Worm (Caenorhabditis elegans) whole organism, L3 larva: ENCODE data around the gene F23B12.1.

Experiments used
- ZK546.5 ChIP-seq: sonication (generic microtip); optimal IDR thresholded peaks from 2 replicates; lab custom pipeline; 2017; ENCODE audit warnings: missing biosample characterization, missing genetic modification characterization
- aly-2 ChIP-seq: fragments of 150-350 bp; optimal IDR thresholded peaks from 2 replicates; lab custom pipeline; 2014; ENCODE audit warnings: missing biosample characterization, missing genetic modification characterization
- ama-1 ChIP-seq: fragments of 150-350 bp; optimal IDR thresholded peaks from 2 replicates; lab custom pipeline; 2018
- ceh-16 ChIP-seq: sonication (generic microtip); optimal IDR thresholded peaks from 2 replicates; lab custom pipeline; 2017; ENCODE audit warnings: missing biosample characterization, missing genetic modification characterization
- ceh-28 ChIP-seq: fragments of 150-350 bp; optimal IDR thresholded peaks from 2 replicates; lab custom pipeline; 2014; ENCODE audit warnings: missing biosample characterization, missing genetic modification reagents, missing genetic modification characterization
- ceh-82 ChIP-seq: fragments of 150-350 bp; optimal IDR thresholded peaks from 2 replicates; lab custom pipeline; 2014; ENCODE audit warnings: missing biosample characterization, missing genetic modification characterization
- egl-27 ChIP-seq: sonication (generic microtip); optimal IDR thresholded peaks from 4 replicates; lab custom pipeline; 2017; ENCODE audit warnings: missing biosample characterization, missing genetic modification reagents, missing genetic modification characterization
- egl-5 ChIP-seq: fragments of 150-350 bp; optimal IDR thresholded peaks from 2 replicates; lab custom pipeline; 2017; ENCODE audit warnings: missing biosample characterization, missing genetic modification reagents, missing genetic modification characterization, inconsistent platforms
- elt-2 ChIP-seq: sonication (generic microtip); optimal IDR thresholded peaks from 2 replicates; lab custom pipeline; 2016; ENCODE audit warnings: missing genetic modification reagents, mild to moderate bottlenecking, missing genetic modification characterization, missing compliant biosample characterization
- eor-1 ChIP-seq, 2 experiments: fragments of 150-350 bp; optimal IDR thresholded peaks; 2 replicates each; lab custom pipeline; 2014 to 2018; ENCODE audit warnings: missing biosample characterization in 2 of 2, missing genetic modification characterization in 2 of 2
- fkh-2 ChIP-seq: fragments of 150-350 bp; optimal IDR thresholded peaks from 2 replicates; lab custom pipeline; 2014; ENCODE audit warnings: missing biosample characterization, missing genetic modification reagents, missing genetic modification characterization
- fos-1 ChIP-seq: fragments of 150-350 bp; optimal IDR thresholded peaks from 2 replicates; lab custom pipeline; 2014; ENCODE audit warnings: missing biosample characterization, missing genetic modification characterization
- hmg-11 ChIP-seq: sonication (generic microtip); optimal IDR thresholded peaks from 2 replicates; lab custom pipeline; 2016; ENCODE audit warnings: missing genetic modification characterization, missing compliant biosample characterization
- jun-1 ChIP-seq: fragments of 150-350 bp; optimal IDR thresholded peaks from 2 replicates; lab custom pipeline; 2014; ENCODE audit warnings: missing biosample characterization, missing genetic modification reagents, missing genetic modification characterization
- lin-15B ChIP-seq: fragments of 150-350 bp; optimal IDR thresholded peaks from 2 replicates; lab custom pipeline; 2014; ENCODE audit warnings: missing biosample characterization, missing genetic modification characterization
- lsy-12 ChIP-seq: sonication (generic microtip); optimal IDR thresholded peaks from 2 replicates; lab custom pipeline; 2016; ENCODE audit warnings: mild to moderate bottlenecking, missing genetic modification characterization, missing compliant biosample characterization
- mdl-1 ChIP-seq: fragments of 150-350 bp; optimal IDR thresholded peaks from 2 replicates; lab custom pipeline; 2014; ENCODE audit warnings: missing biosample characterization, missing genetic modification characterization
- mml-1 ChIP-seq: fragments of 150-350 bp; sonication (generic microtip); optimal IDR thresholded peaks from 3 replicates; lab custom pipeline; 2014; ENCODE audit warnings: missing biosample characterization, missing genetic modification characterization
- nfya-1 ChIP-seq: sonication (generic microtip); optimal IDR thresholded peaks from 2 replicates; lab custom pipeline; 2017; ENCODE audit warnings: missing genetic modification characterization, mild to moderate bottlenecking, missing compliant biosample characterization, antibody characterized with exemption, moderate library complexity; ENCODE audit not compliant: insufficient read depth
- nhr-11 ChIP-seq: fragments of 150-350 bp; optimal IDR thresholded peaks from 2 replicates; lab custom pipeline; 2014; ENCODE audit warnings: missing biosample characterization, missing genetic modification characterization
- nhr-12 ChIP-seq: fragments of 150-350 bp; optimal IDR thresholded peaks from 2 replicates; lab custom pipeline; 2014; ENCODE audit warnings: missing biosample characterization, missing genetic modification characterization
- nhr-23 ChIP-seq: fragments of 150-350 bp; optimal IDR thresholded peaks from 2 replicates; lab custom pipeline; 2014; ENCODE audit warnings: missing biosample characterization, missing genetic modification reagents, missing genetic modification characterization
- nhr-237 ChIP-seq: fragments of 150-350 bp; optimal IDR thresholded peaks from 2 replicates; lab custom pipeline; 2014; ENCODE audit warnings: missing biosample characterization, missing genetic modification characterization
- nhr-25 ChIP-seq: sonication (generic microtip); optimal IDR thresholded peaks from 2 replicates; lab custom pipeline; 2017; ENCODE audit warnings: missing biosample characterization, missing genetic modification characterization
- nhr-28 ChIP-seq: fragments of 150-350 bp; optimal IDR thresholded peaks from 2 replicates; lab custom pipeline; 2014; ENCODE audit warnings: missing biosample characterization, missing genetic modification characterization
- nhr-43 ChIP-seq: sonication (generic microtip); optimal IDR thresholded peaks from 2 replicates; lab custom pipeline; 2016; ENCODE audit warnings: mild to moderate bottlenecking, missing genetic modification characterization, missing compliant biosample characterization; ENCODE audit not compliant: poor library complexity, severe bottlenecking
- nhr-67 ChIP-seq: fragments of 150-350 bp; optimal IDR thresholded peaks from 2 replicates; lab custom pipeline; 2014; ENCODE audit warnings: missing biosample characterization, missing genetic modification characterization
- nhr-76 ChIP-seq: fragments of 150-350 bp; sonication (generic microtip); optimal IDR thresholded peaks from 5 replicates; lab custom pipeline; 2014; ENCODE audit warnings: missing biosample characterization, missing genetic modification characterization
- nhr-77 ChIP-seq: fragments of 150-350 bp; optimal IDR thresholded peaks from 2 replicates; lab custom pipeline; 2014; ENCODE audit warnings: missing biosample characterization, missing genetic modification characterization
- pha-4 ChIP-seq: fragments of 150-350 bp; optimal IDR thresholded peaks from 2 replicates; lab custom pipeline; 2014; ENCODE audit warnings: missing biosample characterization, missing genetic modification reagents, missing genetic modification characterization
- pqm-1 ChIP-seq: fragments of 150-350 bp; optimal IDR thresholded peaks from 2 replicates; lab custom pipeline; 2017; ENCODE audit warnings: missing biosample characterization, missing genetic modification characterization, inconsistent platforms
- sea-2 ChIP-seq: fragments of 150-350 bp; sonication (generic microtip); optimal IDR thresholded peaks from 4 replicates; lab custom pipeline; 2014; ENCODE audit warnings: missing biosample characterization, missing genetic modification reagents, missing genetic modification characterization
- skn-1 ChIP-seq: fragments of 150-350 bp; optimal IDR thresholded peaks from 2 replicates; lab custom pipeline; 2014; ENCODE audit warnings: missing biosample characterization, missing genetic modification characterization
- snpc-4 ChIP-seq: fragments of 150-350 bp; optimal IDR thresholded peaks from 2 replicates; lab custom pipeline; 2014; ENCODE audit warnings: missing biosample characterization, missing genetic modification characterization
- tbx-2 ChIP-seq: sonication (generic microtip); optimal IDR thresholded peaks from 2 replicates; lab custom pipeline; 2016; ENCODE audit warnings: mild to moderate bottlenecking, missing genetic modification characterization, missing compliant biosample characterization

F23B12.1 gene

DNA sequence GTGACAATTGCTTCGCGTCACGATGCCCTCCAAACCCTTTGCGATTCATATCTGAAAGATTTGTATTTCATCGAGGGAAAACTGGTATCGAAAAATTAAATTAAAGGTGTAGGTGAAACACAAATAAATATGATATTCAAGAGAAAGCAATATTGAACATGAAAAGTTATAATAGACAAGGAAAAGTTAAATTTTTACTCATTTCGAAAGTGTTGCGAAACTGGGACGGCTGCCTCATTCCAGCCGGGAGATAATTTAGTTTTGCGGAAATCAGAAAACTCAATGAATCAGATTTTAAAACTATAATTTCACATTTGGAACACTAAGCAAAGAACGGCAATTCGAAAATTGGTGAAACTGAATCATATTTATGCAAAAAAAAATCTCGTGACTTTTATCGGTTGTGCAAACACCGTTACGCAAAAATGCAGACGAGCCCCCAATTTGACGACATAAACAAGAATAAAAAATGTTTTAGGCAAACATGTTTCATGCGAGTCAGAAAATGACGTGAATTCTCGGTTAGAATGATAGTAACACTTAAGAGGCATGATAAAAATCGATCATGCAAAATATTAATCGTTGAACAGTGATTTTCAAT lies 13.9 kb upstream of the F23B12.1 start, which contains the start of the genes nxf-1 and C15H11.11:
Gene nxf-1, minus strand, starts transcription at position 51 of the 601 bp plus-strand sequence.
Gene C15H11.11, plus strand, starts transcription at position 536 of the 601 bp plus-strand sequence.
- peak; percentile 68 for TF ChIP-seq pqm-1 (tag; lab: Kevin White, UChicago)
- TF ChIP-seq hmg-11 = peak; percentile 73
- TF ChIP-seq ama-1 (lab: Kevin White, UChicago) = peak; percentile 61
- peak; percentile 88 for TF ChIP-seq pha-4
- no peak for TF ChIP-seq fkh-2 (tag; lab: Kevin White, UChicago)
- no peak for TF ChIP-seq tbx-2
- TF ChIP-seq nhr-23 (tag; lab: Kevin White, UChicago) = peak; percentile 51
- TF ChIP-seq nhr-76 = no peak
- TF ChIP-seq jun-1 = peak; percentile 79
- TF ChIP-seq lin-15B (tag; lab: Kevin White, UChicago) = peak; percentile 56
- TF ChIP-seq egl-5 (tag; lab: Kevin White, UChicago) = peak; percentile 79
- no peak for TF ChIP-seq nhr-28
- no peak for TF ChIP-seq fos-1 (tag; lab: Kevin White, UChicago)
- TF ChIP-seq nhr-12 (tag; lab: Kevin White, UChicago) = no peak
- no peak for TF ChIP-seq sea-2
- TF ChIP-seq ceh-82 (tag; lab: Kevin White, UChicago) = no peak
- TF ChIP-seq nhr-43 (tag; lab: Kevin White, UChicago) = peak; percentile 40
- no peak for TF ChIP-seq nhr-77
- TF ChIP-seq lsy-12 (tag; lab: Kevin White, UChicago) = no peak
- peak; percentile 77 for TF ChIP-seq snpc-4
- no peak for TF ChIP-seq ceh-16 (tag; lab: Kevin White, UChicago)
- no peak for TF ChIP-seq nhr-67 (tag; lab: Kevin White, UChicago)
- TF ChIP-seq ceh-28 = peak; percentile 58
- no peak for TF ChIP-seq egl-27
- peak; percentile 77 for TF ChIP-seq elt-2
- TF ChIP-seq skn-1 (tag; lab: Kevin White, UChicago) = peak; percentile 28
- TF ChIP-seq eor-1 (tag; optimal IDR thresholded peaks at IDR 0.05; lab: Kevin White, UChicago) = no peak
- peak; percentile 60 for TF ChIP-seq nfya-1 (tag; lab: Kevin White, UChicago)
- peak; percentile 44 for TF ChIP-seq nhr-25 (tag; lab: Kevin White, UChicago)

ce11 chrV:14417735-14418134 lies 11.2 kb upstream of the F23B12.1 start, which contains the start of the genes nxf-2 and set-31:
TSS of gene nxf-2 (minus strand) at chrV:14417835.
TSS of gene set-31 (plus strand) at chrV:14417903.
- TF ChIP-seq ama-1 (lab: Kevin White, UChicago) = no peak
- TF ChIP-seq nhr-23 (tag; lab: Kevin White, UChicago) = no peak
- no peak for TF ChIP-seq mml-1
- TF ChIP-seq mdl-1 (tag; lab: Kevin White, UChicago) = no peak
- TF ChIP-seq egl-5 (tag; lab: Kevin White, UChicago) = no peak

DNA sequence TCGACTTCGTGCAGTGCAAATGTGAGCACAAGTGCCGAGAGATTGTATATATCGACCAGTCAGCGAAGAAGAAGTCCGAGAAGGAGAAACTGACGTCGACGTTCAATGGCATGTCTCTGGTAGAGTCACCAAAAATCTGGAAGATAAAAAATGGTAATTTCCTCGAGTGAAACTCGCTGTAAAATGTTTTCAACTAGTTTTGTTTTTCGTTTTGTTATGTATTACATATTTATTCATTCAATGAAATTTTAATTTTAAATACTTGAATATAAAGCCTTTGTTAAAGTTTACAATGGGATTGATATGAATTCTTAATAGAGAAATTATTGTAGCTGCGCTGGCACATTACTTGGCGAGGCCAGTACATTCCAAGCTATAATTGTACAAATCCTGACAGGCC lies 9.1 kb upstream of the F23B12.1 start:
- TF ChIP-seq nhr-237 (tag; lab: Kevin White, UChicago) (no peak), nhr-67 (tag; lab: Kevin White, UChicago) (no peak), pha-4 (no peak), snpc-4 (no peak), ZK546.5 (tag; lab: Kevin White, UChicago) (no peak), nhr-11 (tag; lab: Kevin White, UChicago) (no peak)

DNA sequence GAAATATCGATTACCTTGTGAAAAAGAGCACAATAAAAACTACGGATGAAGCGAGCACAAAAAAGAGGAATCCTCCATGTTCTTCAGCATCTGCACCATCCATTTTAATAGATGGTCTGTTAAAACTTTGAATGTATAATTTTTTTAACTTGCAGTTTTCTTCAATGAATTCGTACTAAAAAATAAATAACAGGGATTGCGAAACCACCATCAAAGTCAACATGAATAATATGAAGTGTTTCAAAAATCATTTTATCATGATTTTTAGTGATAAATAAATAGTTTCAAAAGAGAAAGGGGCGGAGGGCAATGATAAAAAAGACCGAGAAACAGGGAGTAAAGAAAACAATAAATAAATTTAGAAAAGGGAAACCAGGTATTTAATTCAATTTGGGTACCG lies 7.6 kb upstream of the F23B12.1 start, which contains the start of gene dhs-22:
Gene dhs-22, minus strand, starts transcription at position 116 of the 400 bp plus-strand sequence.
- TF ChIP-seq pha-4 (peak; percentile 10), fkh-2 (tag; lab: Kevin White, UChicago) (no peak), elt-2 (peak; percentile 36)

DNA sequence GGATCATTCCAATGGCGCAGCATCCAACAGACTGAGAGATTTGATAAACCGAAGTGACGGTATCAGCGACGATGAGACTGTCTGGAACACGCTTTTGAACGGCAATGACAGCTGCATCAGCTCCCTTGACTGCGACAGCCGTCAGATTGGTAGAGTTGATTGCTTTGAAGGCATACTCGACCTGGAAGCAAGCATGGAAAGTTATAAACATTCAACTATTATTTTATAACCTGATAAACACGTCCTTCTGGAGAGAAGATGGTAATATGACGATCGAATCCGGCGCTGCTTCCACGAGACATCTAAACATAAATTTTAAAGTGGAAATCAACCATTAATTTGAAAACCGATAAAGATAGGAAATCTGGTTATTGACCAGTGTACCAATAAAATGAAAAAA lies 6.6 kb upstream of the F23B12.1 start, which contains the start of gene pas-1:
Gene pas-1, minus strand, starts transcription at position 302 of the 400 bp plus-strand sequence.
- TF ChIP-seq nhr-67 (tag; lab: Kevin White, UChicago) (no peak), pqm-1 (tag; lab: Kevin White, UChicago) (no peak), nfya-1 (tag; lab: Kevin White, UChicago) (no peak), elt-2 (peak; percentile 6), aly-2 (tag; lab: Kevin White, UChicago) (no peak)
